Worm (Caenorhabditis elegans): ENCODE data around the gene srh-149.

ce11 chrV:15880705-15881104 lies 39.7 kb upstream of the srh-149 start:
- TF ChIP-seq aly-1 (tag; optimal IDR thresholded peaks at IDR 0.05) (no peak), ama-1 (optimal IDR thresholded peaks at IDR 0.05) (no peak), ets-7 (tag; optimal IDR thresholded peaks at IDR 0.05) (no peak)

All from whole organism, early embryonic.